Fruit fly (Drosophila melanogaster) whole organism, pupa: ENCODE data around the gene CG8861.

Experiments used
- CG10348 ChIP-seq: fragments of 200-800 bp; sonication (Bioruptor generic); IDR thresholded peaks from 2 replicates; pipeline ENCODE4 v1.3.6; 2022; ENCODE audit warnings: missing biosample characterization, missing genetic modification characterization
- CG12605 ChIP-seq: fragments of 200-800 bp; sonication (Bioruptor generic); IDR thresholded peaks from 2 replicates; pipeline ENCODE4 v1.3.6; 2022; ENCODE audit warnings: missing biosample characterization, missing genetic modification characterization
- CG13204 ChIP-seq: fragments of 200-800 bp; sonication (Bioruptor generic); optimal IDR thresholded peaks from 2 replicates; lab custom pipeline; 2018; ENCODE audit warnings: missing biosample characterization, mild to moderate bottlenecking, missing genetic modification characterization, moderate library complexity
- CG14655 ChIP-seq: fragments of 200-800 bp; sonication (Bioruptor generic); optimal IDR thresholded peaks from 3 replicates; lab custom pipeline; 2017; ENCODE audit warnings: mild to moderate bottlenecking, missing biosample characterization, missing genetic modification reagents, missing genetic modification characterization
- CG15710 ChIP-seq: fragments of 200-800 bp; sonication (Bioruptor generic); optimal IDR thresholded peaks from 2 replicates; lab custom pipeline; 2018; ENCODE audit warnings: missing biosample characterization, mild to moderate bottlenecking, missing genetic modification characterization, moderate library complexity
- CG17806 ChIP-seq: fragments of 200-800 bp; sonication (Bioruptor generic); optimal IDR thresholded peaks from 2 replicates; lab custom pipeline; 2018; ENCODE audit warnings: missing biosample characterization, mild to moderate bottlenecking, missing genetic modification characterization, moderate library complexity
- CG32121 ChIP-seq: fragments of 200-800 bp; sonication (Bioruptor generic); IDR thresholded peaks from 2 replicates; pipeline ENCODE4 v1.3.6; 2022; ENCODE audit warnings: missing biosample characterization, missing genetic modification characterization
- CG34367 ChIP-seq: fragments of 200-800 bp; sonication (Bioruptor generic); optimal IDR thresholded peaks from 2 replicates; lab custom pipeline; 2018; ENCODE audit warnings: missing biosample characterization, mild to moderate bottlenecking, missing genetic modification characterization
- CG4496 ChIP-seq: fragments of 200-800 bp; sonication (Bioruptor generic); IDR thresholded peaks from 3 replicates; pipeline ENCODE4 v1.3.6; 2022; ENCODE audit warnings: missing biosample characterization, missing genetic modification characterization
- CG8159 ChIP-seq: fragments of 200-800 bp; sonication (Bioruptor generic); optimal IDR thresholded peaks from 3 replicates; lab custom pipeline; 2018; ENCODE audit warnings: missing biosample characterization, mild to moderate bottlenecking, missing genetic modification characterization, moderate library complexity
- CG8301 ChIP-seq: fragments of 200-800 bp; sonication (Bioruptor generic); optimal IDR thresholded peaks from 2 replicates; lab custom pipeline; 2018; ENCODE audit warnings: missing biosample characterization, mild to moderate bottlenecking, missing genetic modification characterization
- CG9948 ChIP-seq: fragments of 200-800 bp; sonication (Bioruptor generic); optimal IDR thresholded peaks from 2 replicates; lab custom pipeline; 2018; ENCODE audit warnings: missing biosample characterization, mild to moderate bottlenecking, missing genetic modification characterization, moderate library complexity
- D1 ChIP-seq: fragments of 200-800 bp; sonication (Bioruptor generic); optimal IDR thresholded peaks from 2 replicates; lab custom pipeline; 2018; ENCODE audit warnings: missing biosample characterization, mild to moderate bottlenecking, missing genetic modification characterization, moderate library complexity
- EcR ChIP-seq: fragments of 200-800 bp; sonication (Bioruptor generic); optimal IDR thresholded peaks from 3 replicates; lab custom pipeline; 2019; ENCODE audit warnings: missing biosample characterization, missing genetic modification characterization, mild to moderate bottlenecking, moderate library complexity, missing genetic modification reagents
- Ets98B ChIP-seq: fragments of 200-800 bp; sonication (Bioruptor generic); IDR thresholded peaks from 2 replicates; pipeline ENCODE4 v1.3.6; 2022; ENCODE audit warnings: missing biosample characterization, missing genetic modification characterization
- Pif1A ChIP-seq: fragments of 200-800 bp; sonication (Bioruptor generic); optimal IDR thresholded peaks from 3 replicates; lab custom pipeline; 2016; ENCODE audit warnings: missing biosample characterization, missing genetic modification characterization
- Pif1B ChIP-seq: fragments of 200-800 bp; sonication (Bioruptor generic); optimal IDR thresholded peaks from 3 replicates; lab custom pipeline; 2016; ENCODE audit warnings: missing biosample characterization, missing genetic modification characterization
- Snoo ChIP-seq: fragments of 200-800 bp; sonication (Bioruptor generic); optimal IDR thresholded peaks from 3 replicates; lab custom pipeline; 2017; ENCODE audit warnings: missing biosample characterization, mild to moderate bottlenecking, missing genetic modification characterization, inconsistent platforms
- fd96Ca ChIP-seq: fragments of 200-800 bp; sonication (Bioruptor generic); IDR thresholded peaks from 3 replicates; pipeline ENCODE4 v1.3.6; 2022; ENCODE audit warnings: missing biosample characterization, missing genetic modification characterization
- gl ChIP-seq: fragments of 200-800 bp; sonication (Bioruptor generic); optimal IDR thresholded peaks from 2 replicates; lab custom pipeline; 2018; ENCODE audit warnings: missing biosample characterization, mild to moderate bottlenecking, missing genetic modification characterization
- rn ChIP-seq: fragments of 200-800 bp; sonication (Bioruptor generic); IDR thresholded peaks from 2 replicates; pipeline ENCODE4 v1.3.6; 2022; ENCODE audit warnings: missing biosample characterization, missing genetic modification characterization

Gene CG8861

dm6 chr3R:9340076-9340315, 11.7 kb upstream of the CG8861 start, which contains the start of gene drn:
Gene drn, plus strand, starts transcription at chr3R:9340216.
- TF ChIP-seq CG8301: no peak
- TF ChIP-seq CG32121: no peak
- no peak for TF ChIP-seq fd96Ca (GFP tag; lab: Robert Waterston, UW)
- TF ChIP-seq CG8159 (tag; lab: Kevin White, UChicago): no peak
- TF ChIP-seq gl (tag; lab: Kevin White, UChicago): no peak
- no peak for TF ChIP-seq CG12605 (GFP tag; lab: Robert Waterston, UW)
- no peak for TF ChIP-seq CG9948 (tag; lab: Kevin White, UChicago)
- no peak for TF ChIP-seq CG13204 (GFP tag; lab: Kevin White, UChicago)
- TF ChIP-seq CG15710: no peak
- no peak for TF ChIP-seq Ets98B (GFP tag; lab: Robert Waterston, UW)
- no peak for TF ChIP-seq Pif1A (GFP tag; lab: Kevin White, UChicago)
- no peak for TF ChIP-seq CG14655 (GFP tag; lab: Kevin White, UChicago)
- no peak for TF ChIP-seq CG34367 (tag; lab: Kevin White, UChicago)
- TF ChIP-seq Pif1B (GFP tag; lab: Kevin White, UChicago): no peak
- no peak for TF ChIP-seq CG17806
- no peak for TF ChIP-seq rn
- TF ChIP-seq, all 21 proteins: peak for 0

dm6 chr3R:9339176-9340075, 11.1 kb upstream of the CG8861 start:
- TF ChIP-seq CG17806 (peak; percentile 81), CG13204 (GFP tag; lab: Kevin White, UChicago) (no peak), fd96Ca (GFP tag; lab: Robert Waterston, UW) (no peak; the same call in 2 of the 3 replicates), CG34367 (tag; lab: Kevin White, UChicago) (peak; percentile 79), Ets98B (GFP tag; lab: Robert Waterston, UW) (peak; percentile 38; the same call in 1 of the 2 replicates), D1 (tag; lab: Kevin White, UChicago) (peak; percentile 67), Pif1B (GFP tag; lab: Kevin White, UChicago) (peak; percentile 44), CG14655 (GFP tag; lab: Kevin White, UChicago) (peak; percentile 85), gl (tag; lab: Kevin White, UChicago) (peak; percentile 13), CG9948 (tag; lab: Kevin White, UChicago) (peak; percentile 86), EcR (GFP tag; lab: Kevin White, UChicago) (peak; percentile 47), Pif1A (GFP tag; lab: Kevin White, UChicago) (peak; percentile 70), CG12605 (GFP tag; lab: Robert Waterston, UW) (peak; percentile 36; the same call in 1 of the 2 replicates), CG10348 (GFP tag; lab: Robert Waterston, UW) (no peak), CG8159 (tag; lab: Kevin White, UChicago) (peak; percentile 80), CG8301 (peak; percentile 85), CG32121 (peak; percentile 66), CG4496 (GFP tag; lab: Robert Waterston, UW) (peak; percentile 57; the same call in 1 of the 3 replicates), Snoo (tag; lab: Kevin White, UChicago) (peak; percentile 50), rn (0 out of 2 replicates have a peak, but pooled peaks have one; percentile 5), CG15710 (peak; percentile 72)

- TF ChIP-seq CG8301 (no peak), CG13204 (GFP tag; lab: Kevin White, UChicago) (no peak), EcR (GFP tag; lab: Kevin White, UChicago) (peak; percentile 95)
Measured at dm6 chr3R:9338771-9339170, 10.5 kb upstream of the CG8861 start.

- TF ChIP-seq EcR (GFP tag; lab: Kevin White, UChicago) (peak; percentile 66), gl (tag; lab: Kevin White, UChicago) (no peak)
Measured at dm6 chr3R:9337402-9338254, 9.3 kb upstream of the CG8861 start.

- TF ChIP-seq CG9948 (tag; lab: Kevin White, UChicago): no peak
- TF ChIP-seq Pif1A (GFP tag; lab: Kevin White, UChicago): no peak
- TF ChIP-seq Ets98B (GFP tag; lab: Robert Waterston, UW): no peak
- no peak for TF ChIP-seq D1 (tag; lab: Kevin White, UChicago)
- no peak for TF ChIP-seq CG8159 (tag; lab: Kevin White, UChicago)
Measured at dm6 chr3R:9334592-9335518, 6.5 kb upstream of the CG8861 start, which contains the start of the genes Aduk and pasi2. Gene Aduk, minus strand, starts transcription at chr3R:9334714. Gene pasi2, plus strand, starts transcription at chr3R:9335170.
